Worm (Caenorhabditis elegans): Measurements from ENCODE around the gene idh-1.

The idh-1 gene

ce11 chrIV:9477135-9477928, 36.4 kb upstream of the idh-1 start, which contains the start of gene wrt-3:
wrt-3 (minus strand) TSS chrIV:9477456.
- TF ChIP-seq F22D6.2 (tag; optimal IDR thresholded peaks at IDR 0.05) (peak; percentile 22), snpc-3.4 (tag; optimal IDR thresholded peaks at IDR 0.05) (peak; percentile 92), hlh-12 (tag; optimal IDR thresholded peaks at IDR 0.05) (peak; percentile 90), F55B11.4 (tag; optimal IDR thresholded peaks at IDR 0.05; ENCODE audit: borderline replicate concordance, insufficient read depth) (no peak), F23B12.7 (tag; optimal IDR thresholded peaks at IDR 0.05; ENCODE audit: insufficient read depth) (peak; percentile 53), sea-2 (GFP tag; IDR thresholded peaks at IDR 0.05) (no peak), mes-4 (tag; optimal IDR thresholded peaks at IDR 0.05) (peak; percentile 87), cebp-1 (GFP tag; IDR thresholded peaks at IDR 0.05) (no peak), cebp-1 (tag; optimal IDR thresholded peaks at IDR 0.05) (no peak), F37B4.10 (GFP tag; IDR thresholded peaks at IDR 0.05) (no peak), die-1 (tag; optimal IDR thresholded peaks at IDR 0.05) (peak; percentile 97), lsl-1 (GFP tag; optimal IDR thresholded peaks at IDR 0.05) (no peak), nhr-120 (GFP tag; IDR thresholded peaks at IDR 0.05) (0 out of 2 replicates have a peak, but pooled peaks have one; percentile 82), ceh-79 (tag; optimal IDR thresholded peaks at IDR 0.05) (peak; percentile 61), rcor-1 (GFP tag; IDR thresholded peaks at IDR 0.05) (peak; percentile 77), egl-44 (GFP tag; IDR thresholded peaks at IDR 0.05) (no peak; the same call in 1 of the 2 replicates), repo-1 (tag; optimal IDR thresholded peaks at IDR 0.05) (peak; percentile 91), hrde-1 (tag; optimal IDR thresholded peaks at IDR 0.05; ENCODE audit: borderline replicate concordance) (peak; percentile 88), hsf-1 (GFP tag; IDR thresholded peaks at IDR 0.05) (peak; percentile 55; the same call in 1 of the 2 replicates), Y53G8AR.9 (GFP tag; conservative IDR thresholded peaks at IDR 0.05) (no peak; the same call in 1 of the 2 replicates), bed-2 (GFP tag; IDR thresholded peaks at IDR 0.05) (no peak), egl-18 (GFP tag; IDR thresholded peaks at IDR 0.05) (peak; percentile 62; the same call in 1 of the 2 replicates), dpff-1 (tag; optimal IDR thresholded peaks at IDR 0.05) (peak; percentile 77), rec-8 (tag; optimal IDR thresholded peaks at IDR 0.05) (peak; percentile 93 to 95), K12H6.12 (tag; optimal IDR thresholded peaks at IDR 0.05) (peak; percentile 56), attf-3 (GFP tag; conservative IDR thresholded peaks at IDR 0.05) (0 out of 2 replicates have a peak, but pooled peaks have one; percentile 52), ztf-6 (GFP tag; IDR thresholded peaks at IDR 0.05) (peak; percentile 35; the same call in 1 of the 2 replicates), F57A8.1 (GFP tag; optimal IDR thresholded peaks at IDR 0.05) (peak; percentile 88), efl-1 (GFP tag; optimal IDR thresholded peaks at IDR 0.05) (no peak), snpc-1.1 (tag; optimal IDR thresholded peaks at IDR 0.05; ENCODE audit: insufficient read depth) (peak; percentile 79), hmg-1.2 (GFP tag; IDR thresholded peaks at IDR 0.05) (peak; percentile 71), somi-1 (GFP tag; optimal IDR thresholded peaks at IDR 0.05) (peak; percentile 66), bed-1 (GFP tag; IDR thresholded peaks at IDR 0.05) (no peak), madf-8 (GFP tag; conservative IDR thresholded peaks at IDR 0.05) (0 out of 2 replicates have a peak, but pooled peaks have one; percentile 16), C06A6.2 (GFP tag; conservative IDR thresholded peaks at IDR 0.05) (no peak), lsy-27 (tag; optimal IDR thresholded peaks at IDR 0.05; ENCODE audit: borderline replicate concordance, insufficient read depth) (peak; percentile 65), zim-3 (tag; optimal IDR thresholded peaks at IDR 0.05) (peak; percentile 97), nfya-2 (GFP tag; IDR thresholded peaks at IDR 0.05) (no peak), lin-35 (GFP tag; optimal IDR thresholded peaks at IDR 0.05) (peak in 1 of 3 experiments; percentile 7), ztf-22 (GFP tag; optimal IDR thresholded peaks at IDR 0.05) (peak; percentile 69), lir-1 (GFP tag; conservative IDR thresholded peaks at IDR 0.05) (no peak), akir-1 (GFP tag; optimal IDR thresholded peaks at IDR 0.05) (peak; percentile 79), athp-1 (tag; optimal IDR thresholded peaks at IDR 0.05) (no peak), ama-1 (optimal IDR thresholded peaks at IDR 0.05) (no peak), ama-1 (GFP tag; optimal IDR thresholded peaks at IDR 0.05) (peak; percentile 74 to 96), hlh-26 (GFP tag; conservative IDR thresholded peaks at IDR 0.05) (no peak)

Data from whole organism, young adult.